Fruit fly (Drosophila melanogaster) whole organism, embryonic: Measurements from ENCODE around the gene Sec10.

Experiments
- Aef1 ChIP-seq: fragments of 200-800 bp; sonication (Bioruptor generic); IDR thresholded peaks from 3 replicates; pipeline ENCODE4 v1.3.6; 2022; ENCODE audit warnings: missing biosample characterization, missing genetic modification characterization
- Asciz ChIP-seq: fragments of 200-800 bp; sonication (Bioruptor generic); optimal IDR thresholded peaks from 2 replicates; lab custom pipeline; 2017; ENCODE audit warnings: missing biosample characterization, mild to moderate bottlenecking, missing genetic modification characterization, missing genetic modification reagents
- CG10462 ChIP-seq: fragments of 200-800 bp; sonication (Bioruptor generic); optimal IDR thresholded peaks from 2 replicates; lab custom pipeline; 2016; ENCODE audit warnings: missing biosample characterization, missing genetic modification characterization
- CG11456 ChIP-seq: fragments of 200-800 bp; sonication (Bioruptor generic); IDR thresholded peaks from 3 replicates; pipeline ENCODE4 v1.3.6; 2022; ENCODE audit warnings: missing biosample characterization, missing genetic modification characterization
- CG11695 ChIP-seq: fragments of 200-800 bp; sonication (Bioruptor generic); IDR thresholded peaks from 3 replicates; pipeline ENCODE4 v1.3.6; 2022; ENCODE audit warnings: missing biosample characterization, missing genetic modification characterization
- CG12769 ChIP-seq: fragments of 200-800 bp; sonication (Bioruptor generic); optimal IDR thresholded peaks from 2 replicates; lab custom pipeline; 2019; ENCODE audit warnings: missing biosample characterization, mild to moderate bottlenecking, missing genetic modification characterization, moderate library complexity
- CG12942 ChIP-seq: fragments of 200-800 bp; sonication (Bioruptor generic); optimal IDR thresholded peaks from 3 replicates; lab custom pipeline; 2016; ENCODE audit warnings: missing biosample characterization, missing genetic modification characterization
- CG14441 ChIP-seq: fragments of 200-800 bp; sonication (Bioruptor generic); IDR thresholded peaks from 2 replicates; pipeline ENCODE4 v1.3.6; 2022; ENCODE audit warnings: missing biosample characterization, missing genetic modification characterization
- CG15269 ChIP-seq: fragments of 200-800 bp; sonication (Bioruptor generic); optimal IDR thresholded peaks from 2 replicates; lab custom pipeline; 2018; ENCODE audit warnings: missing biosample characterization, mild to moderate bottlenecking, missing genetic modification characterization, moderate library complexity
- CG18599 ChIP-seq: fragments of 200-800 bp; sonication (Bioruptor generic); optimal IDR thresholded peaks from 3 replicates; lab custom pipeline; 2017; ENCODE audit warnings: missing biosample characterization, missing genetic modification characterization, mild to moderate bottlenecking, moderate library complexity, missing genetic modification reagents
- CG32532 ChIP-seq: fragments of 200-800 bp; sonication (Bioruptor generic); IDR thresholded peaks from 2 replicates; pipeline ENCODE4 v1.3.6; 2022; ENCODE audit warnings: missing biosample characterization, missing genetic modification characterization
- CG34422 ChIP-seq: fragments of 200-800 bp; sonication (Bioruptor generic); IDR thresholded peaks from 3 replicates; pipeline ENCODE4 v1.3.6; 2022; ENCODE audit warnings: missing biosample characterization, missing genetic modification characterization
- CG3726 ChIP-seq: fragments of 200-800 bp; sonication (Bioruptor generic); IDR thresholded peaks from 3 replicates; pipeline ENCODE4, ENCODE4 v1.3.6; 2022; ENCODE audit warnings: missing biosample characterization, missing genetic modification characterization
- CG4328 ChIP-seq: fragments of 200-800 bp; sonication (Bioruptor generic); optimal IDR thresholded peaks from 3 replicates; lab custom pipeline; 2017; ENCODE audit warnings: missing biosample characterization, missing genetic modification reagents, missing genetic modification characterization
- CG4707 ChIP-seq: fragments of 200-800 bp; sonication (Bioruptor generic); optimal IDR thresholded peaks from 2 replicates; lab custom pipeline; 2018; ENCODE audit warnings: missing biosample characterization, mild to moderate bottlenecking, missing genetic modification characterization, moderate library complexity
- CG6683 ChIP-seq: fragments of 200-800 bp; sonication (Bioruptor generic); optimal IDR thresholded peaks from 2 replicates; lab custom pipeline; 2017; ENCODE audit warnings: missing biosample characterization, mild to moderate bottlenecking, missing genetic modification characterization, missing genetic modification reagents
- CG9932 ChIP-seq: fragments of 200-800 bp; sonication (Bioruptor generic); IDR thresholded peaks from 2 replicates; pipeline ENCODE4 v1.3.6; 2022; ENCODE audit warnings: missing biosample characterization, missing genetic modification characterization
- Dek ChIP-seq: fragments of 200-800 bp; sonication (Bioruptor generic); optimal IDR thresholded peaks from 3 replicates; lab custom pipeline; 2019; ENCODE audit warnings: missing biosample characterization, mild to moderate bottlenecking, missing genetic modification characterization, moderate library complexity
- Dip3 ChIP-seq: fragments of 200-800 bp; sonication (Bioruptor generic); optimal IDR thresholded peaks from 3 replicates; lab custom pipeline; 2016; ENCODE audit warnings: missing biosample characterization, missing genetic modification characterization
- Ets65A ChIP-seq: fragments of 200-800 bp; sonication (Bioruptor generic); peaks from one replicate; lab custom pipeline; 2016; ENCODE audit warnings: missing biosample characterization, missing genetic modification characterization
- HHEX ChIP-seq: fragments of 200-800 bp; sonication (Bioruptor generic); optimal IDR thresholded peaks from 3 replicates; lab custom pipeline; 2017; ENCODE audit warnings: missing biosample characterization, mild to moderate bottlenecking, missing genetic modification characterization, missing genetic modification reagents
- HLH3B ChIP-seq: fragments of 200-800 bp; sonication (Bioruptor generic); IDR thresholded peaks from 2 replicates; pipeline ENCODE4 v1.3.6; 2022; ENCODE audit warnings: missing biosample characterization, missing genetic modification characterization
- Meics ChIP-seq: fragments of 200-800 bp; sonication (Bioruptor generic); optimal IDR thresholded peaks from 2 replicates; lab custom pipeline; 2017; ENCODE audit warnings: missing biosample characterization, mild to moderate bottlenecking, missing genetic modification characterization
- NFAT ChIP-seq: fragments of 200-800 bp; sonication (Bioruptor generic); IDR thresholded peaks from 2 replicates; pipeline ENCODE4 v1.3.6; 2022; ENCODE audit warnings: missing biosample characterization, missing genetic modification characterization
- Ptx1 ChIP-seq: fragments of 200-800 bp; sonication (Bioruptor generic); IDR thresholded peaks from 2 replicates; pipeline ENCODE4 v1.3.6; 2022; ENCODE audit warnings: missing biosample characterization, missing genetic modification characterization
- Sox102F ChIP-seq: fragments of 200-800 bp; sonication (Bioruptor generic); optimal IDR thresholded peaks from 2 replicates; lab custom pipeline; 2018; ENCODE audit warnings: missing biosample characterization, mild to moderate bottlenecking, missing genetic modification characterization, moderate library complexity
- Taf1 ChIP-seq: fragments of 200-800 bp; sonication (Bioruptor generic); IDR thresholded peaks from 2 replicates; pipeline ENCODE4 v1.3.6; 2022; ENCODE audit warnings: missing biosample characterization, missing genetic modification characterization
- crol ChIP-seq: fragments of 200-800 bp; sonication (Bioruptor generic); IDR thresholded peaks from 2 replicates; pipeline ENCODE4 v1.3.6; 2022; ENCODE audit warnings: missing biosample characterization, missing genetic modification characterization
- dmrt99B ChIP-seq: fragments of 200-800 bp; sonication (Bioruptor generic); optimal IDR thresholded peaks from 2 replicates; lab custom pipeline; 2018; ENCODE audit warnings: missing biosample characterization, mild to moderate bottlenecking, missing genetic modification characterization, moderate library complexity
- dysf ChIP-seq: fragments of 200-800 bp; sonication (Bioruptor generic); IDR thresholded peaks from 3 replicates; pipeline ENCODE4 v1.3.6; 2022; ENCODE audit warnings: missing biosample characterization, missing genetic modification characterization
- esg ChIP-seq: fragments of 200-800 bp; sonication (Bioruptor generic); conservative IDR thresholded peaks from 2 replicates; pipeline ENCODE4 v1.3.6; 2022; ENCODE audit warnings: missing biosample characterization, missing genetic modification characterization
- eve ChIP-seq, 2 experiments: fragments of >200 bp; optimal IDR thresholded peaks; 2 replicates each; lab custom pipeline; 2017; ENCODE audit warnings: missing biosample characterization in 2 of 2, missing genetic modification characterization in 2 of 2
- fu2 ChIP-seq: fragments of 200-800 bp; sonication (Bioruptor generic); optimal IDR thresholded peaks from 2 replicates; lab custom pipeline; 2016; ENCODE audit warnings: missing biosample characterization, missing genetic modification characterization
- grau ChIP-seq: fragments of 200-800 bp; optimal IDR thresholded peaks from 3 replicates; lab custom pipeline; 2019; ENCODE audit warnings: missing biosample characterization, mild to moderate bottlenecking, missing genetic modification characterization, moderate library complexity
- grn ChIP-seq: fragments of 200-800 bp; sonication (Bioruptor generic); optimal IDR thresholded peaks from 3 replicates; lab custom pipeline; 2017; ENCODE audit warnings: missing biosample characterization, missing genetic modification characterization
- hkb ChIP-seq, 2 experiments: fragments of 200-800 bp in 1 of 2; fragments of >200 bp in 1 of 2; sonication (Bioruptor generic) in 1 of 2; IDR thresholded peaks in 1 of 2; optimal IDR thresholded peaks in 1 of 2; 2 replicates each; pipeline versions ENCODE4 v1.3.6 to Lab custom; 2017 to 2022; ENCODE audit warnings: missing biosample characterization in 1 of 2, missing genetic modification characterization in 1 of 2
- kay ChIP-seq: fragments of 200-800 bp; sonication (Bioruptor generic); optimal IDR thresholded peaks from 2 replicates; lab custom pipeline; 2016; ENCODE audit warnings: missing biosample characterization, missing genetic modification characterization
- lilli ChIP-seq: fragments of 200-800 bp; sonication (Bioruptor generic); optimal IDR thresholded peaks from 3 replicates; lab custom pipeline; 2016; ENCODE audit warnings: missing biosample characterization, missing genetic modification characterization
- peb ChIP-seq: fragments of 200-800 bp; sonication (Bioruptor generic); IDR thresholded peaks from 2 replicates; pipeline ENCODE4 v1.3.6; 2022; ENCODE audit warnings: missing biosample characterization, missing genetic modification characterization
- scrt ChIP-seq: fragments of 200-800 bp; sonication (Bioruptor generic); optimal IDR thresholded peaks from 2 replicates; lab custom pipeline; 2018; ENCODE audit warnings: missing biosample characterization, mild to moderate bottlenecking, missing genetic modification characterization, moderate library complexity
- zfh1 ChIP-seq: fragments of 200-800 bp; sonication (Bioruptor generic); IDR thresholded peaks from 3 replicates; pipeline ENCODE4 v1.3.6; 2022; ENCODE audit warnings: missing biosample characterization, missing genetic modification characterization
- zfh2 ChIP-seq: fragments of 200-800 bp; sonication (Bioruptor generic); optimal IDR thresholded peaks from 2 replicates; lab custom pipeline; 2016; ENCODE audit warnings: missing biosample characterization, missing genetic modification characterization

The Sec10 gene

dm6 chr3R:24091653-24092052 is 43.0 kb upstream of the Sec10 start (continued):
- TF ChIP-seq CG3726 (no peak), Dek (tag; lab: Kevin White, UChicago) (peak; percentile 27), grn (GFP tag; lab: Kevin White, UChicago) (no peak), hkb (optimal IDR thresholded peaks at IDR 0.05; lab: Kevin White, UChicago) (no peak), hkb (GFP tag; IDR thresholded peaks at IDR 0.05; lab: Robert Waterston, UW) (peak; percentile 41; the same call in 1 of the 2 replicates), Ptx1 (peak; percentile 37; the same call in 1 of the 2 replicates), CG4328 (GFP tag; lab: Kevin White, UChicago) (no peak), Asciz (GFP tag; lab: Kevin White, UChicago) (peak; percentile 9), dmrt99B (peak; percentile 21), dysf (0 out of 3 replicates have a peak, but pooled peaks have one; percentile 12), Sox102F (GFP tag; lab: Kevin White, UChicago) (peak; percentile 36), zfh1 (GFP tag; lab: Robert Waterston, UW) (no peak), scrt (peak; percentile 33), lilli (GFP tag; lab: Kevin White, UChicago) (peak; percentile 45), CG12769 (peak; percentile 6), Taf1 (GFP tag; lab: Robert Waterston, UW) (0 out of 2 replicates have a peak, but pooled peaks have one; percentile 12), CG12942 (no peak), Dip3 (GFP tag; lab: Kevin White, UChicago) (peak; percentile 2), CG11456 (GFP tag; lab: Robert Waterston, UW) (0 out of 3 replicates have a peak, but pooled peaks have one; percentile 12), Aef1 (GFP tag; lab: Robert Waterston, UW) (0 out of 3 replicates have a peak, but pooled peaks have one; percentile 27), CG6683 (GFP tag; lab: Kevin White, UChicago) (no peak), fu2 (GFP tag; lab: Kevin White, UChicago) (no peak), grau (peak; percentile 11), HLH3B (0 out of 2 replicates have a peak, but pooled peaks have one; percentile 18), CG9932 (GFP tag; lab: Robert Waterston, UW) (0 out of 2 replicates have a peak, but pooled peaks have one; percentile 16), HHEX (GFP tag; lab: Kevin White, UChicago) (peak; percentile 1), CG11695 (GFP tag; lab: Robert Waterston, UW) (peak; percentile 18; the same call in 1 of the 3 replicates), CG10462 (no peak), crol (GFP tag; lab: Robert Waterston, UW) (no peak), eve (GFP tag; optimal IDR thresholded peaks at IDR 0.05; lab: Kevin White, UChicago) (peak in 1 of 2 experiments; percentile 41), CG4707 (GFP tag; lab: Kevin White, UChicago) (no peak), peb (GFP tag; lab: Robert Waterston, UW) (0 out of 2 replicates have a peak, but pooled peaks have one; percentile 17), kay (GFP tag; lab: Kevin White, UChicago) (no peak), CG18599 (GFP tag; lab: Kevin White, UChicago) (peak; percentile 77), CG32532 (GFP tag; lab: Robert Waterston, UW) (peak; percentile 30; the same call in 1 of the 2 replicates), Meics (peak; percentile 40), CG15269 (tag; lab: Kevin White, UChicago) (peak; percentile 17), Ets65A (GFP tag; lab: Kevin White, UChicago) (peak; percentile 72), NFAT (0 out of 2 replicates have a peak, but pooled peaks have one; percentile 15), zfh2 (GFP tag; lab: Kevin White, UChicago) (peak; percentile 15), CG14441 (0 out of 2 replicates have a peak, but pooled peaks have one; percentile 21), esg (GFP tag; lab: Robert Waterston, UW) (0 out of 2 replicates have a peak, but pooled peaks have one; percentile 21), CG34422 (GFP tag; lab: Robert Waterston, UW) (no peak)
